Worm (Caenorhabditis elegans): ENCODE data around the gene H11E01.3.

The H11E01.3 gene

ce11 chrX:1623048-1623447 is 18.3 kb downstream of the H11E01.3 start:
- TF ChIP-seq rnt-1 (tag; optimal IDR thresholded peaks at IDR 0.05) (no peak), hlh-6 (tag; optimal IDR thresholded peaks at IDR 0.05) (no peak), ceh-18 (tag; optimal IDR thresholded peaks at IDR 0.05) (no peak), hlh-8 (tag; optimal IDR thresholded peaks at IDR 0.05) (no peak), odd-2 (tag; optimal IDR thresholded peaks at IDR 0.05) (no peak), C08G9.2 (tag; optimal IDR thresholded peaks at IDR 0.05) (no peak), fkh-10 (GFP tag; optimal IDR thresholded peaks at IDR 0.05) (no peak), ztf-16 (tag; optimal IDR thresholded peaks at IDR 0.05) (no peak)

- peak; percentile 91 for TF ChIP-seq ref-2 (tag; optimal IDR thresholded peaks at IDR 0.05)
- peak; percentile 50 for TF ChIP-seq ceh-2 (tag; optimal IDR thresholded peaks at IDR 0.05)
- TF ChIP-seq ceh-45 (GFP tag; IDR thresholded peaks at IDR 0.05): 0 out of 2 replicates have a peak, but pooled peaks have one; percentile 28
- no peak for TF ChIP-seq pha-4 (tag; optimal IDR thresholded peaks at IDR 0.05)
- TF ChIP-seq fkh-6 (tag; optimal IDR thresholded peaks at IDR 0.05): peak; percentile 17
- TF ChIP-seq C38D4.7 (GFP tag; optimal IDR thresholded peaks at IDR 0.05): no peak
- TF ChIP-seq tbx-7 (tag; optimal IDR thresholded peaks at IDR 0.05): no peak
- TF ChIP-seq ceh-34 (tag; optimal IDR thresholded peaks at IDR 0.05): peak; percentile 77
- peak; percentile 13 for TF ChIP-seq zip-5 (tag; optimal IDR thresholded peaks at IDR 0.05)
- peak; percentile 77 for TF ChIP-seq syd-9 (tag; optimal IDR thresholded peaks at IDR 0.05)
- TF ChIP-seq K09A11.1 (tag; optimal IDR thresholded peaks at IDR 0.05; ENCODE audit: insufficient read depth): peak; percentile 62
- TF ChIP-seq ceh-30 (tag; optimal IDR thresholded peaks at IDR 0.05): peak; percentile 80
- peak; percentile 94 for TF ChIP-seq ceh-48 (tag; optimal IDR thresholded peaks at IDR 0.05)
- peak; percentile 93 for TF ChIP-seq nfya-1 (tag; optimal IDR thresholded peaks at IDR 0.05)
- no peak for TF ChIP-seq C08G9.2 (tag; optimal IDR thresholded peaks at IDR 0.05)
- peak; percentile 54 for TF ChIP-seq ahr-1 (tag; optimal IDR thresholded peaks at IDR 0.05)
- peak; percentile 63 for TF ChIP-seq pros-1 (tag; optimal IDR thresholded peaks at IDR 0.05)
- TF ChIP-seq ceh-31 (tag; optimal IDR thresholded peaks at IDR 0.05): peak; percentile 87
- peak; percentile 54 for TF ChIP-seq gmeb-2 (tag; optimal IDR thresholded peaks at IDR 0.05)
- TF ChIP-seq sdc-2 (tag; optimal IDR thresholded peaks at IDR 0.05): peak; percentile 99
- TF ChIP-seq ztf-16 (tag; optimal IDR thresholded peaks at IDR 0.05): peak; percentile 85
- TF ChIP-seq npax-4 (tag; optimal IDR thresholded peaks at IDR 0.05): no peak
- TF ChIP-seq lim-6 (tag; optimal IDR thresholded peaks at IDR 0.05): no peak
- TF ChIP-seq unc-42 (tag; optimal IDR thresholded peaks at IDR 0.05): peak; percentile 84
- no peak for TF ChIP-seq unc-55 (GFP tag; optimal IDR thresholded peaks at IDR 0.05)
- TF ChIP-seq pag-3 (tag; optimal IDR thresholded peaks at IDR 0.05; ENCODE audit: borderline replicate concordance): no peak
- no peak for TF ChIP-seq odd-2 (tag; optimal IDR thresholded peaks at IDR 0.05)
- TF ChIP-seq fax-1 (tag; optimal IDR thresholded peaks at IDR 0.05): peak; percentile 33
- TF ChIP-seq rnt-1 (tag; optimal IDR thresholded peaks at IDR 0.05): peak; percentile 82
- no peak for TF ChIP-seq mec-3 (tag; optimal IDR thresholded peaks at IDR 0.05; ENCODE audit: borderline replicate concordance)
- no peak for TF ChIP-seq eyg-1 (tag; optimal IDR thresholded peaks at IDR 0.05)
- no peak for TF ChIP-seq Y22D7AL.16 (tag; optimal IDR thresholded peaks at IDR 0.05)
- peak; percentile 97 for TF ChIP-seq ceh-18 (tag; optimal IDR thresholded peaks at IDR 0.05)
- peak; percentile 67 for TF ChIP-seq sox-4 (tag; optimal IDR thresholded peaks at IDR 0.05)
- TF ChIP-seq ceh-22 (tag; optimal IDR thresholded peaks at IDR 0.05): no peak
- no peak for TF ChIP-seq pax-1 (tag; optimal IDR thresholded peaks at IDR 0.05)
- TF ChIP-seq sox-2 (GFP tag; IDR thresholded peaks at IDR 0.05): peak; percentile 59; the same call in 1 of the 2 replicates
- peak; percentile 3 for TF ChIP-seq hlh-13 (GFP tag; optimal IDR thresholded peaks at IDR 0.05)
- TF ChIP-seq ceh-19 (GFP tag; optimal IDR thresholded peaks at IDR 0.05): no peak
- TF ChIP-seq lin-11 (tag; optimal IDR thresholded peaks at IDR 0.05): peak; percentile 10
- no peak for TF ChIP-seq ceh-6 (GFP tag; optimal IDR thresholded peaks at IDR 0.05)
- TF ChIP-seq ama-1 (optimal IDR thresholded peaks at IDR 0.05): no peak
- TF ChIP-seq dmd-4 (tag; optimal IDR thresholded peaks at IDR 0.05; ENCODE audit: borderline replicate concordance): peak; percentile 17
- TF ChIP-seq fkh-10 (GFP tag; optimal IDR thresholded peaks at IDR 0.05): no peak
- peak; percentile 55 for TF ChIP-seq madf-2 (tag; optimal IDR thresholded peaks at IDR 0.05)
- TF ChIP-seq K02D7.2 (tag; optimal IDR thresholded peaks at IDR 0.05): peak; percentile 6
- peak; percentile 56 for TF ChIP-seq pqm-1 (tag; optimal IDR thresholded peaks at IDR 0.05)
- TF ChIP-seq ceh-24 (tag; optimal IDR thresholded peaks at IDR 0.05): no peak
- TF ChIP-seq che-1 (tag; optimal IDR thresholded peaks at IDR 0.05): peak; percentile 31
Observed at ce11 chrX:1627013-1627412, 22.3 kb downstream of the H11E01.3 start.
